Fruit fly (Drosophila melanogaster): Measurements from ENCODE around the gene Lamtor3.
A peak's percentile ranks its signal among the peaks of the same experiment; 100 is the strongest.

Lamtor3 gene

dm6 chr2L:17514090-17514715 lies 33.2 kb downstream of the Lamtor3 start (continued):
- TF ChIP-seq fkh (GFP tag; optimal IDR thresholded peaks at IDR 0.05) (no peak), CG15336 (GFP tag; IDR thresholded peaks at IDR 0.05) (no peak), salr (GFP tag; optimal IDR thresholded peaks at IDR 0.05) (no peak), Hr39 (GFP tag; optimal IDR thresholded peaks at IDR 0.05) (peak; percentile 57), svp (GFP tag) (peak; percentile 87), Sox15 (GFP tag; optimal IDR thresholded peaks at IDR 0.05) (peak; percentile 3), net (GFP tag; optimal IDR thresholded peaks at IDR 0.05) (no peak), CG32006 (GFP tag; optimal IDR thresholded peaks at IDR 0.05) (peak; percentile 9), Blimp-1 (GFP tag; optimal IDR thresholded peaks at IDR 0.05) (peak; percentile 14), Lpt (GFP tag; optimal IDR thresholded peaks at IDR 0.05) (no peak), Sox14 (GFP tag; optimal IDR thresholded peaks at IDR 0.05) (no peak), CG10669 (GFP tag; optimal IDR thresholded peaks at IDR 0.05) (peak; percentile 53), Smox (GFP tag; optimal IDR thresholded peaks at IDR 0.05) (peak; percentile 63), Eip78C (GFP tag) (no peak)

- TF ChIP-seq lz (GFP tag; optimal IDR thresholded peaks at IDR 0.05) (no peak), CG4318 (GFP tag; optimal IDR thresholded peaks at IDR 0.05) (no peak), CG34406 (GFP tag; optimal IDR thresholded peaks at IDR 0.05) (no peak), Ets21C (GFP tag; optimal IDR thresholded peaks at IDR 0.05) (no peak), spab (GFP tag; optimal IDR thresholded peaks at IDR 0.05) (no peak), fd59A (GFP tag; optimal IDR thresholded peaks at IDR 0.05) (no peak), CG11294 (GFP tag; IDR thresholded peaks at IDR 0.05) (no peak), OdsH (GFP tag; optimal IDR thresholded peaks at IDR 0.05) (no peak), eg (GFP tag; IDR thresholded peaks at IDR 0.05) (no peak), CG32006 (GFP tag; optimal IDR thresholded peaks at IDR 0.05) (no peak), Lpt (GFP tag; optimal IDR thresholded peaks at IDR 0.05) (no peak), Ets96B (tag; optimal IDR thresholded peaks at IDR 0.05) (no peak), salr (GFP tag; optimal IDR thresholded peaks at IDR 0.05) (no peak), dsx (GFP tag; optimal IDR thresholded peaks at IDR 0.05; ENCODE audit: poor library complexity, severe bottlenecking) (no peak), net (GFP tag; optimal IDR thresholded peaks at IDR 0.05) (no peak)
Measured at dm6 chr2L:17524449-17524848, 43.4 kb downstream of the Lamtor3 start, which contains the start of gene CG15143. Gene CG15143 (minus strand): TSS chr2L:17524549.

dm6 chr2L:17529022-17529421 lies 48.0 kb downstream of the Lamtor3 start, which contains the start of gene CG15144:
Gene CG15144 (minus strand): TSS chr2L:17529122.
- TF ChIP-seq CG4318 (GFP tag; optimal IDR thresholded peaks at IDR 0.05) = no peak

All from whole organism, prepupa.